Worm (Caenorhabditis elegans): ENCODE measurements around the gene mig-5.

Gene mig-5

DNA sequence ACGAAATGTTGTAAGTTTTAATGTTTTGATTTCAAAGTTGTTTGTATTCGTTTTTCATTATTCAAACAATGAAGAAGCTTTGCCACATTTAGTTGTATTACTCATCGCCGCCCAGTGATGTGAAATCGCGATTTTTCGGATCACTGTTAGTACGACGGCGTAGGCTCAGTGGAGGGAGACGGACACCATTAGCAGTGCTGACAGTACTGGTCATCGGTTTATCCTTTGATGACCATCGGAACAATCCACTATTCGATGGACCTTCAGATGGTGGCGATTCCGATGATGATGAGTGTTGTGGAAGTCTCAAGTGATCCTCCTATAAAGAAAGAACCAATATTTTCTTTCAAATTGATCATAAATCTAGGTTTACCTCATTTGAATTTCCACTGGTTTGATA is 2.7 kb upstream of the mig-5 start:
- TF ChIP-seq ztf-4 (tag; optimal IDR thresholded peaks at IDR 0.05) (no peak), fos-1 (tag; optimal IDR thresholded peaks at IDR 0.05) (no peak), sma-3 (GFP tag; optimal IDR thresholded peaks at IDR 0.05) (no peak), unc-55 (GFP tag; optimal IDR thresholded peaks at IDR 0.05) (no peak), R02D3.7 (tag; optimal IDR thresholded peaks at IDR 0.05) (no peak), lin-11 (tag; optimal IDR thresholded peaks at IDR 0.05) (no peak), ceh-82 (tag; optimal IDR thresholded peaks at IDR 0.05) (no peak), aly-2 (tag; optimal IDR thresholded peaks at IDR 0.05) (no peak), ztf-1 (GFP tag; conservative IDR thresholded peaks at IDR 0.05) (no peak), nhr-23 (tag; optimal IDR thresholded peaks at IDR 0.05) (no peak), skn-1 (tag; optimal IDR thresholded peaks at IDR 0.05) (no peak), nhr-25 (tag; optimal IDR thresholded peaks at IDR 0.05) (no peak), mab-5 (tag; optimal IDR thresholded peaks at IDR 0.05) (no peak)

DNA sequence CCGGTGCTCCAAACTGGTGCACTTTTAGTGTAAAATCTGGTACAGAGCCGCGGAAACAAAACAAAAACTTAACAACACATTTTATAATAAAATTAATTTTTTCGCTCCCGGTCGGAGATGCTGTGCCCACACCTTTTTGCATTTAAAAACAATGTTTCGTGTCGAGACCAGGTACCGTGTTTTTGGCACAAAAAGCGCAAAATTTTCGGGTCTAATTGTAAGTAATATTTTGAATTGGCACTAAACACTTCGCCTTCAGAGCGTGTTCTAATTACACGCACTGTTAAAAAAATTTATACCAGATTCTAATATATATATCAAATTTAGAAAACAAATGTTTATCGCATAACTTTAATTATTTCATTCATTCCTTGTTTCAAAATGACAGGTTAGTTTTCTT is 3.4 kb downstream of the mig-5 start, which contains the start of gene dylt-3:
Gene dylt-3 (plus strand): TSS at position 301 of the 400 bp plus-strand sequence.
- TF ChIP-seq sem-4 (tag; optimal IDR thresholded peaks at IDR 0.05) (no peak), mbf-1 (tag; optimal IDR thresholded peaks at IDR 0.05) (no peak), ztf-1 (GFP tag; conservative IDR thresholded peaks at IDR 0.05) (no peak), sma-3 (GFP tag; optimal IDR thresholded peaks at IDR 0.05) (no peak), elt-3 (tag; optimal IDR thresholded peaks at IDR 0.05) (no peak), lin-11 (tag; optimal IDR thresholded peaks at IDR 0.05) (no peak), dmd-4 (tag; optimal IDR thresholded peaks at IDR 0.05) (no peak), nhr-6 (tag; optimal IDR thresholded peaks at IDR 0.05) (no peak), lin-39 (tag; optimal IDR thresholded peaks at IDR 0.05) (no peak), ceh-82 (tag; optimal IDR thresholded peaks at IDR 0.05) (no peak), F13H6.1 (tag; optimal IDR thresholded peaks at IDR 0.05) (no peak), lin-13 (GFP tag; optimal IDR thresholded peaks at IDR 0.05) (no peak)

DNA sequence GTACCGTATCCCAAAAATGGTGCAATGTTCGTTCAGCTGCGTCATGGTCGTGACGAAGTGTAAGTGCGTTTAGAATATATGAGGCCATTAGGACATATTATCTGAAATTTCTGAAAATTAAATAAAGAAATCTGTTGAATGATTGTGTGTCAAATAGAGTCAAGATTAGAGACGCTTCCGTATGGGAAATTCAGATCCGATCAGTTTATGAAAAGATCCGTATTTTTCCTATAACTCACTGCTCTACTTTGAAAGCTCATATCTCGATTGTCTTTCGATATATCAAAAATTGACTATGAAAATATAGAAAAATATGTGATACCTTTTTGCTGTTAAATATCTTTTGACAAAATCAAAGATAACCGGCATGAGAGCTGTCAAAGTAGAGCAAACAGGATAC is 4.5 kb downstream of the mig-5 start, which contains the start of gene T05C12.4:
Gene T05C12.4 (minus strand): TSS at position 101 of the 400 bp plus-strand sequence.
- TF ChIP-seq nhr-6 (tag; optimal IDR thresholded peaks at IDR 0.05): no peak
- no peak for TF ChIP-seq ztf-4 (tag; optimal IDR thresholded peaks at IDR 0.05)
- no peak for TF ChIP-seq zag-1 (tag; optimal IDR thresholded peaks at IDR 0.05)
- no peak for TF ChIP-seq alr-1 (tag; optimal IDR thresholded peaks at IDR 0.05)
- TF ChIP-seq sem-4 (tag; optimal IDR thresholded peaks at IDR 0.05): no peak
- no peak for TF ChIP-seq nhr-237 (tag; optimal IDR thresholded peaks at IDR 0.05)
- no peak for TF ChIP-seq gmeb-1 (tag; optimal IDR thresholded peaks at IDR 0.05)
- no peak for TF ChIP-seq lin-39 (tag; optimal IDR thresholded peaks at IDR 0.05)
- TF ChIP-seq lsy-2 (tag; optimal IDR thresholded peaks at IDR 0.05): no peak
- TF ChIP-seq Y55F3AM.14 (GFP tag; optimal IDR thresholded peaks at IDR 0.05): no peak
- no peak for TF ChIP-seq C34F6.9 (tag; optimal IDR thresholded peaks at IDR 0.05)
- no peak for TF ChIP-seq R02D3.7 (tag; optimal IDR thresholded peaks at IDR 0.05)
- no peak for TF ChIP-seq ztf-1 (GFP tag; conservative IDR thresholded peaks at IDR 0.05)

DNA sequence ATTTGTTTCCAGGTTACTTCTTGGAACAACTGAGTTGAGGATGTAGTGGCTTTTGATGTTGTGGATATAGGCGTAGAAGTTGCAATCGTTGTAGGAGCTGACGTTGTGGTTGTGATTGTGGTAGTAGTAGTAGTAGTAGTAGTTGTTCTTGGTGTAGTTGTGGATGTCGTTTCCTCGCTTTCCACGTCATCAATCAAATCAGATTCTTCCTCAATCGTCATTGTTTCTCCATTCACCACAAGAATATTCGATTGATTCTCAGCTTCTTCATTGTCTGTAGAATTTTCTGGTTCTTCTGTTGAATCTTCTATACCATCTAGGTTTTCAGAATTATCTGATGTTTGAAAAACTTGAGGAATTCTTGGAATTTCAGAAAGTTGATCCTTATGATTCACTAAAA is 6.2 kb downstream of the mig-5 start:
- TF ChIP-seq alr-1 (tag; optimal IDR thresholded peaks at IDR 0.05) (no peak), gmeb-1 (tag; optimal IDR thresholded peaks at IDR 0.05) (no peak), snpc-4 (tag; optimal IDR thresholded peaks at IDR 0.05) (no peak), nhr-25 (tag; optimal IDR thresholded peaks at IDR 0.05) (no peak), zag-1 (tag; optimal IDR thresholded peaks at IDR 0.05) (no peak)

DNA sequence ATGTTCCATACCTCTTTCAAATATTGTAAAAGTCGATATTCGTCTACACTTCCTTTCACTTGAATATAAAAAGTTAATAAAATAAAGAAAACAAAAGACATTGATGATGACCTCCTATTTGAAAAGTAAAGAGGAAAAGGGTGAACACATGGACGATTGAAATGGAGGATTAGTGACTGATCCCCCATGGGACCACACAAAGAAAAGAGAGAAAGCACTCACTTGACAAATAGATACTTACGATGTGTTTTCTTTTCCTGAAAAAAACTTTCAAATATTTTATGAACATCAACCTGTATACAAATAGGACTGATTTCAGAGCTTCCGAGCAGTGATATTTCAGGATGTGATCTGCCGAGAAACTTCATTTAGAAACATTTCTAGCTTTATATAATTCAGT is 7.7 kb downstream of the mig-5 start, which contains the start of gene acr-14:
Gene acr-14 (minus strand): TSS at position 101 of the 400 bp plus-strand sequence.
- no peak for TF ChIP-seq ztf-1 (GFP tag; conservative IDR thresholded peaks at IDR 0.05)
- TF ChIP-seq nhr-11 (tag; optimal IDR thresholded peaks at IDR 0.05): no peak
- no peak for TF ChIP-seq ceh-16 (tag; optimal IDR thresholded peaks at IDR 0.05)
- TF ChIP-seq nhr-77 (tag; optimal IDR thresholded peaks at IDR 0.05): no peak
- TF ChIP-seq fos-1 (tag; optimal IDR thresholded peaks at IDR 0.05): no peak
- TF ChIP-seq skn-1 (tag; optimal IDR thresholded peaks at IDR 0.05): no peak
- TF ChIP-seq ceh-82 (tag; optimal IDR thresholded peaks at IDR 0.05): no peak
- no peak for TF ChIP-seq alr-1 (tag; optimal IDR thresholded peaks at IDR 0.05)
- no peak for TF ChIP-seq nhr-23 (tag; optimal IDR thresholded peaks at IDR 0.05)
- no peak for TF ChIP-seq peb-1 (tag; optimal IDR thresholded peaks at IDR 0.05)
- no peak for TF ChIP-seq snpc-4 (tag; optimal IDR thresholded peaks at IDR 0.05)

DNA sequence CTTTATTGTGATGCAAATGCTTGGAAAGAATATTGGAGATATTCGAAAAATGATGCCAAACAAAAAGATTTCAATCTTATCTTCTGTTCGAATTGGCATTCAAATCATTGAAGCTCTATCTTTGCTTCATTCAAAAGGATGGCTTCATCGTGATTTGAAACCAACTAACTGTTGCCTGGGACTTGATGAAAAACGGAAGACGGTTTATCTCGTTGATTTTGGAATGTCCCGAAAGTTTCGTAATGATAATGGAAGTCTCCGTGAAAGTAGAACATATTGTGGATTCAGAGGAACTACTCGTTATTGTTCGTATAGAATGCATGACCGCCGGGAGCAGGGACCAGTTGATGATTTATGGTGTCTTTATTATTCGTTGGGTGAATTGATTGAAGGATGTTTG is 10.7 kb downstream of the mig-5 start:
- no peak for TF ChIP-seq C34F6.9 (tag; optimal IDR thresholded peaks at IDR 0.05)
- no peak for TF ChIP-seq dmd-4 (tag; optimal IDR thresholded peaks at IDR 0.05)
- no peak for TF ChIP-seq nhr-23 (tag; optimal IDR thresholded peaks at IDR 0.05)
- no peak for TF ChIP-seq nhr-6 (tag; optimal IDR thresholded peaks at IDR 0.05)
- TF ChIP-seq nhr-129 (tag; optimal IDR thresholded peaks at IDR 0.05): no peak
- TF ChIP-seq mdl-1 (tag; optimal IDR thresholded peaks at IDR 0.05): no peak
- TF ChIP-seq nhr-25 (tag; optimal IDR thresholded peaks at IDR 0.05): no peak
- TF ChIP-seq ama-1 (optimal IDR thresholded peaks at IDR 0.05): no peak
- no peak for TF ChIP-seq elt-3 (tag; optimal IDR thresholded peaks at IDR 0.05)
- TF ChIP-seq crh-2 (tag; optimal IDR thresholded peaks at IDR 0.05): no peak
